Worm (Caenorhabditis elegans) whole organism, mixed stage, embryonic: Measurements from ENCODE around the gene F40A3.7.

Source experiments
- bed-3 ChIP-seq: fragments of 200-800 bp; sonication (Bioruptor generic); optimal IDR thresholded peaks from 3 replicates; lab custom pipeline; 2018; ENCODE audit warnings: mild to moderate bottlenecking, missing genetic modification characterization, moderate library complexity, missing compliant biosample characterization
- blmp-1 ChIP-seq: fragments of 150-350 bp; optimal IDR thresholded peaks from 2 replicates; lab custom pipeline; 2014; ENCODE audit warnings: missing biosample characterization, missing genetic modification characterization
- ceh-39 ChIP-seq: fragments of 150-350 bp; optimal IDR thresholded peaks from 2 replicates; lab custom pipeline; 2014; ENCODE audit warnings: missing biosample characterization, missing genetic modification characterization
- ceh-43 ChIP-seq: fragments of 200-800 bp; sonication (Bioruptor generic); optimal IDR thresholded peaks from 2 replicates; lab custom pipeline; 2018; ENCODE audit warnings: mild to moderate bottlenecking, missing genetic modification characterization, moderate library complexity, missing compliant biosample characterization
- ceh-83 ChIP-seq: fragments of 200-800 bp; sonication (Bioruptor generic); optimal IDR thresholded peaks from 2 replicates; lab custom pipeline; 2018; ENCODE audit warnings: mild to moderate bottlenecking, missing genetic modification characterization, missing compliant biosample characterization
- cnd-1 ChIP-seq: fragments of 200-800 bp; sonication (Bioruptor generic); optimal IDR thresholded peaks from 2 replicates; lab custom pipeline; 2018; ENCODE audit warnings: mild to moderate bottlenecking, missing genetic modification characterization, missing compliant biosample characterization
- elt-3 ChIP-seq: fragments of 150-350 bp; optimal IDR thresholded peaks from 2 replicates; lab custom pipeline; 2014; ENCODE audit warnings: missing biosample characterization, missing genetic modification characterization
- ham-2 ChIP-seq: fragments of 200-800 bp; sonication (Bioruptor generic); optimal IDR thresholded peaks from 2 replicates; lab custom pipeline; 2018; ENCODE audit warnings: mild to moderate bottlenecking, missing genetic modification characterization, missing compliant biosample characterization
- lin-32 ChIP-seq: fragments of 200-800 bp; sonication (Bioruptor generic); optimal IDR thresholded peaks from 2 replicates; lab custom pipeline; 2018; ENCODE audit warnings: mild to moderate bottlenecking, missing genetic modification characterization, missing compliant biosample characterization
- mep-1 ChIP-seq: fragments of 150-350 bp; optimal IDR thresholded peaks from 2 replicates; lab custom pipeline; 2017; ENCODE audit warnings: missing biosample characterization, missing genetic modification reagents, missing genetic modification characterization, inconsistent platforms
- mls-2 ChIP-seq: sonication (generic microtip); optimal IDR thresholded peaks from 2 replicates; lab custom pipeline; 2016; ENCODE audit warnings: mild to moderate bottlenecking, missing genetic modification characterization, moderate library complexity, missing compliant biosample characterization
- nhr-2 ChIP-seq: fragments of 150-350 bp; optimal IDR thresholded peaks from 2 replicates; lab custom pipeline; 2014; ENCODE audit warnings: missing biosample characterization, missing genetic modification characterization
- nhr-237 ChIP-seq: fragments of 150-350 bp; optimal IDR thresholded peaks from 2 replicates; lab custom pipeline; 2014; ENCODE audit warnings: missing biosample characterization, missing genetic modification characterization
- nhr-76 ChIP-seq: sonication (generic microtip); optimal IDR thresholded peaks from 2 replicates; lab custom pipeline; 2017; ENCODE audit warnings: missing biosample characterization, missing genetic modification characterization
- pha-4 ChIP-seq: fragments of 150-350 bp; optimal IDR thresholded peaks from 2 replicates; lab custom pipeline; 2018; ENCODE audit warnings: missing biosample characterization, missing genetic modification reagents, missing genetic modification characterization
- sptf-1 ChIP-seq: sonication (generic microtip); optimal IDR thresholded peaks from 2 replicates; lab custom pipeline; 2017; ENCODE audit warnings: mild to moderate bottlenecking, missing genetic modification characterization, moderate library complexity, missing compliant biosample characterization
- tbx-8 ChIP-seq: fragments of 200-800 bp; sonication (Bioruptor generic); optimal IDR thresholded peaks from 2 replicates; lab custom pipeline; 2018; ENCODE audit warnings: mild to moderate bottlenecking, missing genetic modification characterization, moderate library complexity, missing compliant biosample characterization
- ztf-11 ChIP-seq: fragments of 150-350 bp; optimal IDR thresholded peaks from 2 replicates; lab custom pipeline; 2014; ENCODE audit warnings: missing biosample characterization, missing genetic modification characterization

Gene F40A3.7

DNA sequence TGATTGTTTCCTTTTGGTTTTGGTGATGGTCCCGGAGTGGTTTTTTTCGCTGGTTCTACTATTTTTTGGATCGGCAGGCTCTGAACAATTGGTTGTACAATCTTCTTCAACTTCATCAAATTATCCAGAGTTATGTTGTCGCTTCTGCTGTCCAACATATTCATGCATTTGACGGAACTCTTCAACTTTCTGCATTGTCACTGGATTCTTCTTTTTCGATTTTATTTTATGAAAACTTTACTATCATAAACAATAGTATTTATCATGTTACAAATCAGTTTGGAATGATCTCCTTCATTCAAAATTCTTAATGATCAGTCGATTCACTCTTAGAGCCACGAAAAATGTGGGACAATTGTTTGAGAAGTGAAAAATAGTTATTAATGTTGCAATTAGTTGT lies 47.6 kb downstream of the F40A3.7 start:
- TF ChIP-seq sptf-1 (no peak), cnd-1 (tag; lab: Kevin White, UChicago) (no peak), bed-3 (no peak), ceh-83 (no peak), pha-4 (tag; lab: Kevin White, UChicago) (no peak)

DNA sequence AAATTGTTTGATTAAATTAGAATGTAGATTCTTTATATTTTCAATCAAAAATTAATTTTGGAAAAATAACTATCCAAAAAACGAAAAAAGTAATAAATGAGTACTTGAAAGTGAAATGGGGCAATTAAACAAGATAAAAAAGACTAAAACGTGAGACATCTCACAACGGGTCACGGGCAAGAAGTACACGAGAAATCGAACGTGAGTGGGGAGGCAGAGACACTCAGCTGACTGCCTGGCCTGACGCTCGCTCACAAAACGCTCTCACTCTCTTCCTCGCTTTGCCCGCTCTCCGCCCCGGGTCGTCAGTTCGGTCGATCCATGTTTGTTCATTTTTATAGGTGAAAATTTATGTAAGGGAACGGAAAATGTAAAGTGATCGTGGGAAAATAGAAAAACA lies 51.4 kb downstream of the F40A3.7 start:
- TF ChIP-seq sptf-1, result peak; percentile 56
- TF ChIP-seq ztf-11, result no peak
- TF ChIP-seq pha-4 (tag; lab: Kevin White, UChicago), result no peak
- no peak for TF ChIP-seq mep-1 (tag; lab: Kevin White, UChicago)
- no peak for TF ChIP-seq nhr-76 (tag; lab: Kevin White, UChicago)
- TF ChIP-seq, all 35 proteins: peak for 1

DNA sequence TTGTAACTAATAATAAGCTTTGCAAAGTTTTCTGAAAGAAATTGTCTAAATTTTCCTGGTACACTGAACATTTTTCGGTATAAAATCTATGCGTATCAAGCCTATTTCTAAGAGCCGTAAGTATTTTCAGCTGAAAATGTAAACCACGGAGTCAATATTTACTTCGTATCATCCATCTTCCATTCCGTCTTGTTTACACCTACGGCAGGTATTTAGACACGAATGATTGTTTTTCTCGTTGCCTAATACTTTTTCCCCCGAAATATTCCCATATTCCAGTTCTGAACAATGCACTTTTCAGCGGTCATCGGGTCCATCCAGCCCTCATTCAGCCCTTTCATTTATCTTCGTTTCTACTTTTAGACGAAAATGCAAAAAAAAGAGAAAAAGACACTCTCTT lies 52.0 kb downstream of the F40A3.7 start:
- TF ChIP-seq pha-4 (tag; lab: Kevin White, UChicago) (peak; percentile 62), lin-32 (GFP tag; lab: Kevin White, UChicago) (no peak)

DNA sequence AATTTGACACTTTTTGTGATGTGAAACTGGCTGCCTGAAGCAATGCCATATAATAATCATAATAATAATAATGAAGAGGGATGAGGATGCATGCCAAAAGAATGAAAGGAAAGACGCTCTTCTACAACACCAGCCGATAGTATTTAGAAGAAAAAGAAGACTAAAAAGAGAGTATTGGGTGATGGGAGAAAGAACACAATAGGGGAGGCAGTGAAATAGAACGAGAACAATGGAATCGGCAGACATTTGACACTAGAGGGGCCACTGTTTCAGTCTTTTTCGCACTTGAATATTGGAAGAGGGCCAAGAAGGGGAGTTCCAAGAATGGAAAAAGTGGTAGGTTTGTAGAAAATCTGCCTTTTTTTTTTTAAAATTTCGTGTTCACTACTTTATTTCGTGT lies 52.5 kb downstream of the F40A3.7 start, which contains the start of gene memo-1:
TSS of gene memo-1 (minus strand) at position 2 of the 400 bp plus-strand sequence.
- TF ChIP-seq blmp-1, result no peak
- TF ChIP-seq sptf-1, result no peak
- TF ChIP-seq ztf-11, result no peak
- TF ChIP-seq nhr-76 (tag; lab: Kevin White, UChicago), result no peak
- no peak for TF ChIP-seq ham-2 (GFP tag; lab: Kevin White, UChicago)
- TF ChIP-seq nhr-237 (tag; lab: Kevin White, UChicago), result no peak
- no peak for TF ChIP-seq nhr-2 (tag; lab: Kevin White, UChicago)
- TF ChIP-seq lin-32 (GFP tag; lab: Kevin White, UChicago), result no peak
- TF ChIP-seq mls-2, result no peak
- TF ChIP-seq bed-3, result no peak
- no peak for TF ChIP-seq pha-4 (tag; lab: Kevin White, UChicago)
- no peak for TF ChIP-seq tbx-8 (GFP tag; lab: Kevin White, UChicago)
- no peak for TF ChIP-seq ceh-43 (GFP tag; lab: Kevin White, UChicago)
- no peak for TF ChIP-seq mep-1 (tag; lab: Kevin White, UChicago)
- TF ChIP-seq ceh-39, result no peak
- no peak for TF ChIP-seq elt-3 (tag; lab: Kevin White, UChicago)
